Fruit fly (Drosophila melanogaster): ENCODE results near the gene CG3819.

The CG3819 gene

DNA sequence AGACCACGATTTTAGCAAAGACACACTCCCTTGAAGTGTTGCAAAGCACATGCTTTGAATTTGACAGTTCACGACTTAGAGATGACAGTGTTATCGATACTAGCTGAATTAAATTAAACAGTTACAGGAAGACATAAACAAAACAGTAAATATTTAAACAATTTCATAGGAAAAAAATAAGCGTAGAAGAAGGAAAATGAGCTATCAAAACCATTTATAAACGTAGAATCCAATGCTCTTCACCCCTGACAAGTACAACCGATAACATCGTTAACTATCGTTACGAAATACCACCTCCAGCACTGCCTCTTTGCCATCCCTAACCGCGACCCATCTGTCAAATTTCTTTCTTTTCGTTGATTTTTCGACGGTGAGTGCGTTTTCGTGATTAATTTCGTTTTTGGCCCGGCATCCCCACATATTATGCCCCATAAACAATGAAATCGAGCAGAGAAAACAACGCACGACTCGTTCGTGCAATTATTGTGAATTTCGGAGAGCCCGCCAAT lies 23.1 kb downstream of the CG3819 start, which contains the start of gene RpL26 (continued):
- TF ChIP-seq Nf-YC (tag; optimal IDR thresholded peaks at IDR 0.05) (peak; percentile 73), Fer1 (GFP tag; optimal IDR thresholded peaks at IDR 0.05) (peak; percentile 73), fd96Cb (tag; optimal IDR thresholded peaks at IDR 0.05) (peak; percentile 42), Scr (GFP tag; IDR thresholded peaks at IDR 0.05; ENCODE audit: partially characterized antibody) (peak; percentile 99), ssp (GFP tag; IDR thresholded peaks at IDR 0.05) (peak; percentile 68), Pdp1 (GFP tag; optimal IDR thresholded peaks at IDR 0.05) (peak; percentile 70 to 84), CG31441 (GFP tag; IDR thresholded peaks at IDR 0.05) (peak; percentile 62), lov (optimal IDR thresholded peaks at IDR 0.05) (no peak), lov (GFP tag; IDR thresholded peaks at IDR 0.05) (0 out of 3 replicates have a peak, but pooled peaks have one; percentile 21), CG10274 (GFP tag; optimal IDR thresholded peaks at IDR 0.05) (peak; percentile 7), CG13424 (tag; optimal IDR thresholded peaks at IDR 0.05) (peak; percentile 87), Dp (GFP tag; optimal IDR thresholded peaks at IDR 0.05) (peak; percentile 34), CG18476 (GFP tag; optimal IDR thresholded peaks at IDR 0.05) (peak; percentile 64), zen2 (GFP tag; IDR thresholded peaks at IDR 0.05; ENCODE audit: partially characterized antibody) (peak; percentile 96), gcm (GFP tag; optimal IDR thresholded peaks at IDR 0.05) (peak; percentile 42), sob (GFP tag; IDR thresholded peaks at IDR 0.05) (peak; percentile 81), Drgx (GFP tag; IDR thresholded peaks at IDR 0.05) (no peak), BEAF-32 (GFP tag; optimal IDR thresholded peaks at IDR 0.05) (peak; percentile 100), Sox102F (GFP tag; optimal IDR thresholded peaks at IDR 0.05) (no peak), HmgD (GFP tag; optimal IDR thresholded peaks at IDR 0.05) (peak; percentile 72), fd3F (GFP tag; optimal IDR thresholded peaks at IDR 0.05) (peak; percentile 66), gt (GFP tag; IDR thresholded peaks at IDR 0.05) (no peak), CG7839 (tag; optimal IDR thresholded peaks at IDR 0.05) (peak; percentile 53), D (optimal IDR thresholded peaks at IDR 0.05) (peak; percentile 52), D (GFP tag; optimal IDR thresholded peaks at IDR 0.05) (peak; percentile 17), GATAe (GFP tag; conservative IDR thresholded peaks at IDR 0.05) (peak; percentile 67), mirr (GFP tag; optimal IDR thresholded peaks at IDR 0.05) (no peak), CG15696 (tag; optimal IDR thresholded peaks at IDR 0.05) (peak; percentile 72), CG8290 (GFP tag; optimal IDR thresholded peaks at IDR 0.05) (peak; percentile 71), CG8290 (tag; optimal IDR thresholded peaks at IDR 0.05) (no peak), mam (GFP tag; optimal IDR thresholded peaks at IDR 0.05) (peak; percentile 90), CG3407 (GFP tag; optimal IDR thresholded peaks at IDR 0.05) (peak; percentile 61), MBD-R2 (GFP tag; IDR thresholded peaks at IDR 0.05) (peak; percentile 56), peb (GFP tag; IDR thresholded peaks at IDR 0.05) (peak; percentile 54; the same call in 1 of the 2 replicates), Doc2 (GFP tag; IDR thresholded peaks at IDR 0.05) (no peak), croc (GFP tag; conservative IDR thresholded peaks at IDR 0.05) (peak; percentile 60), CG10462 (GFP tag; optimal IDR thresholded peaks at IDR 0.05) (peak; percentile 46), CG8765 (GFP tag; IDR thresholded peaks at IDR 0.05) (peak; percentile 67; the same call in 1 of the 2 replicates), eve (GFP tag; optimal IDR thresholded peaks at IDR 0.05) (no peak), dmrt11E (tag; optimal IDR thresholded peaks at IDR 0.05) (peak; percentile 73), CG7271 (tag; optimal IDR thresholded peaks at IDR 0.05) (peak; percentile 15), CG2202 (tag; optimal IDR thresholded peaks at IDR 0.05) (peak; percentile 56), Antp (GFP tag; optimal IDR thresholded peaks at IDR 0.05) (peak; percentile 75), Dfd (GFP tag; optimal IDR thresholded peaks at IDR 0.05) (no peak), crc (GFP tag; optimal IDR thresholded peaks at IDR 0.05) (peak; percentile 65), Hmr (GFP tag; optimal IDR thresholded peaks at IDR 0.05) (no peak), CG10565 (GFP tag; optimal IDR thresholded peaks at IDR 0.05) (no peak), CG7987 (GFP tag; optimal IDR thresholded peaks at IDR 0.05) (peak; percentile 66), CG6813 (GFP tag; optimal IDR thresholded peaks at IDR 0.05) (no peak), br (optimal IDR thresholded peaks at IDR 0.05) (no peak), dm (GFP tag; optimal IDR thresholded peaks at IDR 0.05) (peak; percentile 93)

All from whole organism, embryonic.